ENCODE assay signal across 1 fruit fly cellular context in genomic region chr3R:30060451-30061153, dm6.
A peak's percentile ranks its signal among the peaks of the same experiment; 100 is the strongest.
TF ChIP-seq lines count a peak whose summit lies in the region.

No protein-coding gene starts in this region.

TF ChIP-seq in whole organism, embryonic, 481 proteins besides CTCF, POLR2A, EP300 and RAD21 (continued from another document):
- TF ChIP-seq CG10462 (GFP tag; optimal IDR thresholded peaks at IDR 0.05; lab: Kevin White, UChicago), result no peak
- TF ChIP-seq CG33557 (GFP tag; optimal IDR thresholded peaks at IDR 0.05; lab: Kevin White, UChicago), result no peak
- no peak for TF ChIP-seq en (GFP tag; optimal IDR thresholded peaks at IDR 0.05; lab: Kevin White, UChicago)
- no peak for TF ChIP-seq tna (GFP tag; IDR thresholded peaks at IDR 0.05; lab: Robert Waterston, UW; ENCODE audit: partially characterized antibody)
- TF ChIP-seq CG16863 (GFP tag; optimal IDR thresholded peaks at IDR 0.05; lab: Kevin White, UChicago), result no peak
- TF ChIP-seq BtbVII (GFP tag; optimal IDR thresholded peaks at IDR 0.05; lab: Kevin White, UChicago), result no peak
- no peak for TF ChIP-seq Ets97D (GFP tag; optimal IDR thresholded peaks at IDR 0.05; lab: Kevin White, UChicago)
- TF ChIP-seq aop (GFP tag; IDR thresholded peaks at IDR 0.05; lab: Robert Waterston, UW), result no peak
- no peak for TF ChIP-seq sens-2 (GFP tag; IDR thresholded peaks at IDR 0.05; lab: Robert Waterston, UW)
- TF ChIP-seq ap (GFP tag; IDR thresholded peaks at IDR 0.05; lab: Robert Waterston, UW), result no peak
- no peak for TF ChIP-seq wek (GFP tag; optimal IDR thresholded peaks at IDR 0.05; lab: Kevin White, UChicago)
- TF ChIP-seq CG12071 (GFP tag; optimal IDR thresholded peaks at IDR 0.05; lab: Kevin White, UChicago), result no peak
- no peak for TF ChIP-seq CG14710 (tag; optimal IDR thresholded peaks at IDR 0.05; lab: Kevin White, UChicago)
- TF ChIP-seq CG18764 (GFP tag; optimal IDR thresholded peaks at IDR 0.05; lab: Kevin White, UChicago), result no peak
- peak; percentile 96 for TF ChIP-seq chinmo (GFP tag; IDR thresholded peaks at IDR 0.05; lab: Robert Waterston, UW; ENCODE audit: partially characterized antibody)
- TF ChIP-seq CG15011 (GFP tag; optimal IDR thresholded peaks at IDR 0.05; lab: Kevin White, UChicago), result no peak
- TF ChIP-seq wdn (GFP tag; IDR thresholded peaks at IDR 0.05; lab: Robert Waterston, UW), result no peak
- no peak for TF ChIP-seq CG15479 (GFP tag; optimal IDR thresholded peaks at IDR 0.05; lab: Kevin White, UChicago)
- no peak for TF ChIP-seq CG10274 (GFP tag; optimal IDR thresholded peaks at IDR 0.05; lab: Kevin White, UChicago)
- TF ChIP-seq Ssrp (tag; optimal IDR thresholded peaks at IDR 0.05; lab: Kevin White, UChicago), result no peak
- no peak for TF ChIP-seq CG15601 (tag; optimal IDR thresholded peaks at IDR 0.05; lab: Kevin White, UChicago)
- no peak for TF ChIP-seq Jarid2 (GFP tag; optimal IDR thresholded peaks at IDR 0.05; lab: Kevin White, UChicago)
- TF ChIP-seq nerfin-2 (GFP tag; IDR thresholded peaks at IDR 0.05; lab: Robert Waterston, UW; ENCODE audit: partially characterized antibody), result peak; percentile 47; the same call in 1 of the 2 replicates
- TF ChIP-seq twi (tag; optimal IDR thresholded peaks at IDR 0.05; lab: Kevin White, UChicago), result no peak
- TF ChIP-seq CG10959 (GFP tag; IDR thresholded peaks at IDR 0.05; lab: Robert Waterston, UW), result no peak
- no peak for TF ChIP-seq sug (tag; optimal IDR thresholded peaks at IDR 0.05; lab: Kevin White, UChicago)
- no peak for TF ChIP-seq z (GFP tag; IDR thresholded peaks at IDR 0.05; lab: Robert Waterston, UW)
- no peak for TF ChIP-seq CG6813 (GFP tag; optimal IDR thresholded peaks at IDR 0.05; lab: Kevin White, UChicago)
- peak; percentile 52 for TF ChIP-seq ftz-f1 (GFP tag; optimal IDR thresholded peaks at IDR 0.05; lab: Kevin White, UChicago)
- TF ChIP-seq CG9876 (GFP tag; optimal IDR thresholded peaks at IDR 0.05; lab: Kevin White, UChicago), result no peak
- no peak for TF ChIP-seq CG2875 (GFP tag; optimal IDR thresholded peaks at IDR 0.05; lab: Kevin White, UChicago)
- no peak for TF ChIP-seq CG13296 (GFP tag; optimal IDR thresholded peaks at IDR 0.05; lab: Kevin White, UChicago)
- TF ChIP-seq wor (GFP tag; IDR thresholded peaks at IDR 0.05; lab: Robert Waterston, UW), result no peak
- no peak for TF ChIP-seq CG10366 (GFP tag; IDR thresholded peaks at IDR 0.05; lab: Robert Waterston, UW)
- TF ChIP-seq bcd (GFP tag; optimal IDR thresholded peaks at IDR 0.05; lab: Kevin White, UChicago), result no peak
- no peak for TF ChIP-seq CG8281 (tag; optimal IDR thresholded peaks at IDR 0.05; lab: Kevin White, UChicago)
- TF ChIP-seq C15 (GFP tag; IDR thresholded peaks at IDR 0.05; lab: Robert Waterston, UW), result no peak
- 0 out of 3 replicates have a peak, but pooled peaks have one; percentile 26 for TF ChIP-seq ken (GFP tag; IDR thresholded peaks at IDR 0.05; lab: Robert Waterston, UW)
- no peak for TF ChIP-seq CG4820 (GFP tag; optimal IDR thresholded peaks at IDR 0.05; lab: Kevin White, UChicago)
- no peak for TF ChIP-seq CG12155 (GFP tag; optimal IDR thresholded peaks at IDR 0.05; lab: Kevin White, UChicago)
- no peak for TF ChIP-seq Six4 (GFP tag; optimal IDR thresholded peaks at IDR 0.05; lab: Kevin White, UChicago)
- no peak for TF ChIP-seq her (GFP tag; optimal IDR thresholded peaks at IDR 0.05; lab: Kevin White, UChicago)
- TF ChIP-seq ind (GFP tag; optimal IDR thresholded peaks at IDR 0.05; lab: Kevin White, UChicago), result no peak
- peak; percentile 50; the same call in 2 of the 3 replicates for TF ChIP-seq HLH4C (GFP tag; IDR thresholded peaks at IDR 0.05; lab: Robert Waterston, UW; ENCODE audit: partially characterized antibody)
- TF ChIP-seq CG2129 (GFP tag; IDR thresholded peaks at IDR 0.05; lab: Robert Waterston, UW; ENCODE audit: partially characterized antibody), result no peak
- peak; percentile 56 for TF ChIP-seq CG34376 (GFP tag; optimal IDR thresholded peaks at IDR 0.05; lab: Kevin White, UChicago)
- TF ChIP-seq CG6272 (GFP tag; IDR thresholded peaks at IDR 0.05; lab: Robert Waterston, UW), result no peak
- TF ChIP-seq CG9609 (GFP tag; optimal IDR thresholded peaks at IDR 0.05; lab: Kevin White, UChicago), result no peak
- TF ChIP-seq Lim3 (GFP tag; IDR thresholded peaks at IDR 0.05; lab: Robert Waterston, UW), result no peak
- TF ChIP-seq CG6765 (GFP tag; optimal IDR thresholded peaks at IDR 0.05; lab: Kevin White, UChicago), result no peak
- no peak for TF ChIP-seq Med (GFP tag; lab: Kevin White, UChicago)
- TF ChIP-seq Oaz (GFP tag; IDR thresholded peaks at IDR 0.05; lab: Robert Waterston, UW), result no peak
- no peak for TF ChIP-seq hbn (GFP tag; IDR thresholded peaks at IDR 0.05; lab: Robert Waterston, UW; ENCODE audit: partially characterized antibody)
- TF ChIP-seq Hsf (GFP tag; optimal IDR thresholded peaks at IDR 0.05; lab: Kevin White, UChicago), result no peak
- TF ChIP-seq scrt (GFP tag; optimal IDR thresholded peaks at IDR 0.05; lab: Kevin White, UChicago), result no peak
- TF ChIP-seq Asciz (GFP tag; optimal IDR thresholded peaks at IDR 0.05; lab: Kevin White, UChicago), result no peak
- no peak for TF ChIP-seq CG12236 (GFP tag; optimal IDR thresholded peaks at IDR 0.05; lab: Kevin White, UChicago)
- TF ChIP-seq CG15696 (tag; optimal IDR thresholded peaks at IDR 0.05; lab: Kevin White, UChicago), result no peak
- no peak for TF ChIP-seq nerfin-1 (tag; optimal IDR thresholded peaks at IDR 0.05; lab: Kevin White, UChicago)
- TF ChIP-seq CG43689 (GFP tag; IDR thresholded peaks at IDR 0.05; lab: Robert Waterston, UW), result no peak
- TF ChIP-seq sisA (GFP tag; IDR thresholded peaks at IDR 0.05; lab: Robert Waterston, UW), result no peak
- TF ChIP-seq CG4328 (GFP tag; optimal IDR thresholded peaks at IDR 0.05; lab: Kevin White, UChicago), result no peak
- TF ChIP-seq sens (GFP tag; lab: Kevin White, UChicago), result peak; percentile 18
- TF ChIP-seq ci (GFP tag; IDR thresholded peaks at IDR 0.05; lab: Robert Waterston, UW), result peak; percentile 19; the same call in 1 of the 3 replicates
- no peak for TF ChIP-seq sna (GFP tag; IDR thresholded peaks at IDR 0.05; lab: Robert Waterston, UW; ENCODE audit: partially characterized antibody)
- no peak for TF ChIP-seq esg (GFP tag; conservative IDR thresholded peaks at IDR 0.05; lab: Robert Waterston, UW)
- TF ChIP-seq MBD-R2 (GFP tag; IDR thresholded peaks at IDR 0.05; lab: Robert Waterston, UW), result no peak
- no peak for TF ChIP-seq nmo (GFP tag; optimal IDR thresholded peaks at IDR 0.05; lab: Kevin White, UChicago)
- TF ChIP-seq grn (GFP tag; optimal IDR thresholded peaks at IDR 0.05; lab: Kevin White, UChicago), result no peak
- TF ChIP-seq CG12769 (tag; optimal IDR thresholded peaks at IDR 0.05; lab: Kevin White, UChicago), result peak; percentile 75
- TF ChIP-seq Hr39 (optimal IDR thresholded peaks at IDR 0.05; lab: Kevin White, UChicago), result no peak
- TF ChIP-seq CG7963 (GFP tag; IDR thresholded peaks at IDR 0.05; lab: Robert Waterston, UW; ENCODE audit: partially characterized antibody), result no peak
- no peak for TF ChIP-seq Doc3 (GFP tag; IDR thresholded peaks at IDR 0.05; lab: Robert Waterston, UW; ENCODE audit: partially characterized antibody)
- no peak for TF ChIP-seq CG13775 (GFP tag; optimal IDR thresholded peaks at IDR 0.05; lab: Kevin White, UChicago)
- TF ChIP-seq NK7.1 (GFP tag; optimal IDR thresholded peaks at IDR 0.05; lab: Kevin White, UChicago), result no peak
- no peak for TF ChIP-seq dati (GFP tag; IDR thresholded peaks at IDR 0.05; lab: Robert Waterston, UW)
- no peak for TF ChIP-seq Hr51 (GFP tag; optimal IDR thresholded peaks at IDR 0.05; lab: Kevin White, UChicago)
- TF ChIP-seq sd (tag; optimal IDR thresholded peaks at IDR 0.05; lab: Kevin White, UChicago), result peak; percentile 83
- TF ChIP-seq bowl (GFP tag; IDR thresholded peaks at IDR 0.05; lab: Robert Waterston, UW), result no peak
- TF ChIP-seq CG6791 (GFP tag; IDR thresholded peaks at IDR 0.05; lab: Robert Waterston, UW; ENCODE audit: partially characterized antibody), result peak; percentile 64; the same call in 1 of the 3 replicates
- no peak for TF ChIP-seq CG13894 (tag; optimal IDR thresholded peaks at IDR 0.05; lab: Kevin White, UChicago)
- no peak for TF ChIP-seq lmd (GFP tag; IDR thresholded peaks at IDR 0.05; lab: Robert Waterston, UW)
- 0 out of 4 replicates have a peak, but pooled peaks have one; percentile 18 for TF ChIP-seq Dll (GFP tag; IDR thresholded peaks at IDR 0.05; lab: Robert Waterston, UW; ENCODE audit: partially characterized antibody)
- TF ChIP-seq Doc2 (GFP tag; IDR thresholded peaks at IDR 0.05; lab: Robert Waterston, UW), result no peak
- TF ChIP-seq ewg (GFP tag; optimal IDR thresholded peaks at IDR 0.05; lab: Kevin White, UChicago), result no peak
- TF ChIP-seq toy (GFP tag; IDR thresholded peaks at IDR 0.05; lab: Robert Waterston, UW), result no peak
- no peak for TF ChIP-seq Hand (GFP tag; optimal IDR thresholded peaks at IDR 0.05; lab: Kevin White, UChicago)
- no peak for TF ChIP-seq CG1233 (GFP tag; optimal IDR thresholded peaks at IDR 0.05; lab: Kevin White, UChicago)
- TF ChIP-seq tap (tag; optimal IDR thresholded peaks at IDR 0.05; lab: Kevin White, UChicago), result no peak
- TF ChIP-seq Usf (GFP tag; optimal IDR thresholded peaks at IDR 0.05; lab: Kevin White, UChicago), result no peak
- no peak for TF ChIP-seq pb (GFP tag; optimal IDR thresholded peaks at IDR 0.05; lab: Kevin White, UChicago)
- no peak for TF ChIP-seq Ada2b (GFP tag; IDR thresholded peaks at IDR 0.05; lab: Robert Waterston, UW)
- no peak for TF ChIP-seq Kr (GFP tag; optimal IDR thresholded peaks at IDR 0.05; lab: Kevin White, UChicago)
- TF ChIP-seq Ets65A (GFP tag; lab: Kevin White, UChicago), result peak; percentile 9
- no peak for TF ChIP-seq CrebB (tag; optimal IDR thresholded peaks at IDR 0.05; lab: Kevin White, UChicago)
- TF ChIP-seq D19A (tag; optimal IDR thresholded peaks at IDR 0.05; lab: Kevin White, UChicago), result no peak
- no peak for TF ChIP-seq Bteb2 (GFP tag; optimal IDR thresholded peaks at IDR 0.05; lab: Kevin White, UChicago)
- no peak for TF ChIP-seq CG31441 (GFP tag; IDR thresholded peaks at IDR 0.05; lab: Robert Waterston, UW)
- TF ChIP-seq Rx (GFP tag; IDR thresholded peaks at IDR 0.05; lab: Robert Waterston, UW), result no peak
- TF ChIP-seq CG12659 (GFP tag; optimal IDR thresholded peaks at IDR 0.05; lab: Kevin White, UChicago), result no peak
- no peak for TF ChIP-seq CG7987 (GFP tag; optimal IDR thresholded peaks at IDR 0.05; lab: Kevin White, UChicago)
- TF ChIP-seq CG13287 (GFP tag; IDR thresholded peaks at IDR 0.05; lab: Robert Waterston, UW; ENCODE audit: partially characterized antibody), result no peak; the same call in 1 of the 2 replicates
- no peak for TF ChIP-seq CG8388 (GFP tag; optimal IDR thresholded peaks at IDR 0.05; lab: Kevin White, UChicago)
- no peak for TF ChIP-seq Adf1 (GFP tag; IDR thresholded peaks at IDR 0.05; lab: Robert Waterston, UW)
- TF ChIP-seq fd3F (GFP tag; optimal IDR thresholded peaks at IDR 0.05; lab: Kevin White, UChicago), result no peak
- TF ChIP-seq CG14860 (GFP tag; IDR thresholded peaks at IDR 0.05; lab: Robert Waterston, UW; ENCODE audit: partially characterized antibody), result peak; percentile 46; the same call in 2 of the 3 replicates
- no peak for TF ChIP-seq CG8944 (GFP tag; optimal IDR thresholded peaks at IDR 0.05; lab: Kevin White, UChicago)
- TF ChIP-seq croc (GFP tag; conservative IDR thresholded peaks at IDR 0.05; lab: Robert Waterston, UW), result no peak
- TF ChIP-seq mld (GFP tag; IDR thresholded peaks at IDR 0.05; lab: Robert Waterston, UW; ENCODE audit: partially characterized antibody), result no peak
- TF ChIP-seq otp (GFP tag; IDR thresholded peaks at IDR 0.05; lab: Robert Waterston, UW), result 0 out of 3 replicates have a peak, but pooled peaks have one; percentile 39
- no peak for TF ChIP-seq CG4707 (GFP tag; optimal IDR thresholded peaks at IDR 0.05; lab: Kevin White, UChicago)
- TF ChIP-seq Mrtf (GFP tag; IDR thresholded peaks at IDR 0.05; lab: Robert Waterston, UW), result no peak
- TF ChIP-seq CG4360 (GFP tag; IDR thresholded peaks at IDR 0.05; lab: Robert Waterston, UW), result peak; percentile 86
- TF ChIP-seq dmrt11E (tag; optimal IDR thresholded peaks at IDR 0.05; lab: Kevin White, UChicago), result no peak
- no peak for TF ChIP-seq pan (optimal IDR thresholded peaks at IDR 0.05; lab: Kevin White, UChicago)
- peak in 1 of 2 experiments; percentile 30 for TF ChIP-seq pan (GFP tag; optimal IDR thresholded peaks at IDR 0.05 in 1 of 2, IDR thresholded peaks at IDR 0.05 in 1 of 2)
- TF ChIP-seq YL-1 (GFP tag; optimal IDR thresholded peaks at IDR 0.05; lab: Kevin White, UChicago), result no peak
- no peak for TF ChIP-seq CG13424 (tag; optimal IDR thresholded peaks at IDR 0.05; lab: Kevin White, UChicago)
- no peak for TF ChIP-seq Optix (GFP tag; IDR thresholded peaks at IDR 0.05; lab: Robert Waterston, UW)
- TF ChIP-seq sc (optimal IDR thresholded peaks at IDR 0.05; lab: Kevin White, UChicago), result no peak
- no peak for TF ChIP-seq sc (GFP tag; optimal IDR thresholded peaks at IDR 0.05; lab: Kevin White, UChicago)
